Worm (Caenorhabditis elegans) whole organism, early embryonic: ENCODE measurements around the gene ndg-4.

Experiments
- B0310.2 ChIP-seq: sonication (generic microtip); optimal IDR thresholded peaks from 2 replicates; lab custom pipeline; 2016; ENCODE audit warnings: mild to moderate bottlenecking, missing genetic modification characterization, missing compliant biosample characterization
- F13C5.2 ChIP-seq: sonication (generic microtip); optimal IDR thresholded peaks from 2 replicates; lab custom pipeline; 2017; ENCODE audit warnings: mild to moderate bottlenecking, missing genetic modification characterization, inconsistent platforms, missing compliant biosample characterization
- aly-1 ChIP-seq: sonication (generic microtip); optimal IDR thresholded peaks from 2 replicates; lab custom pipeline; 2016; ENCODE audit warnings: missing genetic modification characterization, missing compliant biosample characterization
- ama-1 ChIP-seq: fragments of 150-350 bp; optimal IDR thresholded peaks from 2 replicates; lab custom pipeline; 2014
- ceh-13 ChIP-seq: fragments of 200-800 bp; sonication (Bioruptor generic); optimal IDR thresholded peaks from 2 replicates; lab custom pipeline; 2018; ENCODE audit warnings: mild to moderate bottlenecking, missing genetic modification characterization, missing compliant biosample characterization
- ceh-36 ChIP-seq: sonication (generic microtip); optimal IDR thresholded peaks from 2 replicates; lab custom pipeline; 2016; ENCODE audit warnings: missing genetic modification characterization, inconsistent platforms, missing compliant biosample characterization
- ets-7 ChIP-seq: sonication (generic microtip); optimal IDR thresholded peaks from 2 replicates; lab custom pipeline; 2016; ENCODE audit warnings: missing genotype, missing genetic modification characterization, missing compliant biosample characterization
- flt-1 ChIP-seq: fragments of 200-800 bp; sonication (Bioruptor generic); IDR thresholded peaks from 2 replicates; pipeline ENCODE4 v1.3.6; 2022; ENCODE audit warnings: missing genetic modification characterization, missing compliant biosample characterization
- hmbx-1 ChIP-seq: sonication (generic microtip); optimal IDR thresholded peaks from 2 replicates; lab custom pipeline; 2016; ENCODE audit warnings: mild to moderate bottlenecking, missing genetic modification characterization, missing compliant biosample characterization
- hmg-4 ChIP-seq: fragments of 200-800 bp; sonication (Bioruptor generic); optimal IDR thresholded peaks from 2 replicates; lab custom pipeline; 2018; ENCODE audit warnings: mild to moderate bottlenecking, missing genetic modification characterization, missing compliant biosample characterization
- hnd-1 ChIP-seq: sonication (generic microtip); optimal IDR thresholded peaks from 2 replicates; lab custom pipeline; 2016; ENCODE audit warnings: missing genetic modification characterization, missing compliant biosample characterization
- pes-1 ChIP-seq: fragments of 200-800 bp; sonication (Bioruptor generic); IDR thresholded peaks from 2 replicates; pipeline ENCODE4 v1.3.6; 2022; ENCODE audit warnings: missing genetic modification reagents, missing genetic modification characterization, missing compliant biosample characterization
- scrt-1 ChIP-seq: fragments of 200-800 bp; sonication (Bioruptor generic); IDR thresholded peaks from 2 replicates; pipeline ENCODE4 v1.3.6; 2022; ENCODE audit warnings: missing genetic modification characterization, missing compliant biosample characterization
- sea-1 ChIP-seq: fragments of 200-800 bp; sonication (Bioruptor generic); conservative IDR thresholded peaks from 2 replicates; pipeline ENCODE4 v1.3.6; 2022; ENCODE audit warnings: missing genetic modification characterization, missing compliant biosample characterization
- tbx-11 ChIP-seq: fragments of 200-800 bp; sonication (Bioruptor generic); IDR thresholded peaks from 2 replicates; pipeline ENCODE4 v1.3.6; 2022; ENCODE audit warnings: missing genetic modification characterization, missing compliant biosample characterization
- tbx-37 ChIP-seq: fragments of 200-800 bp; sonication (Bioruptor generic); conservative IDR thresholded peaks from 2 replicates; pipeline ENCODE4 v1.3.6; 2022; ENCODE audit warnings: missing genetic modification reagents, missing genetic modification characterization, missing compliant biosample characterization
- tra-4 ChIP-seq: sonication (generic microtip); optimal IDR thresholded peaks from 2 replicates; lab custom pipeline; 2017; ENCODE audit warnings: missing genetic modification characterization, missing compliant biosample characterization

Gene ndg-4

DNA sequence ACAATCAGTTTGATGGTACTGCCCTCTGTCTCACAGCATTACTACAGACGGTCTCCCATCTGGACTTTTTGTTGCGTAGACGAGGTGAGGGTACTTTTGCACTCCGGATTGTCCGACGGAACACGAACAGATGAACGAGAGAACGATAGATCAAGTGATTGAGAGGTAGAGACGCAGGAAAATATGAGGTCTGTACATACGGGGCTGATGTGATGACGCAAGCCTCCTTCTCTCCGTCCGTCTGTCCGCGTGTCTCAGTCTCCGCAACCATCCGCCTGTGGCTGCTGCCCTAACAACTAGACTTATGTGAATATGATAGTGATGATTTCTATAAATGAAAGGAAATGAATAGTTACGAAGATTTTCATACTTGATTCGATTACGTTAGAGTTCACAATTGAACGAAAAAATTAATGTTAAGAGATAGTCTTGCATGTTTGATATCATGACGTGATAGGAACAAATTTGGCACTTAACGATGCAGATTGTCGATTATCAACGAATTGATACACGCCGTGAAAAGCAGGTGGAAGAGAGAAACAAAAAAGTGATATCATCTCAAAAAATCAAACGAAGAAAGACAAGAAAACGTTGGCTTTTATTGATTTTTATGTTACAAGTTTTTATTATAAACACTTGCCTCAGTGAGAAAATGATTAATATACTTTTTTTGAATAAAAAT is 35.5 kb upstream of the ndg-4 start:
- TF ChIP-seq tbx-37 (GFP tag; lab: Robert Waterston, UW) (no peak), pes-1 (GFP tag; lab: Robert Waterston, UW) (no peak), hmbx-1 (tag; lab: Kevin White, UChicago) (no peak), sea-1 (GFP tag; lab: Robert Waterston, UW) (no peak), flt-1 (GFP tag; lab: Robert Waterston, UW) (no peak), B0310.2 (tag; lab: Kevin White, UChicago) (peak; percentile 39), scrt-1 (no peak), aly-1 (tag; lab: Kevin White, UChicago) (no peak), ets-7 (tag; lab: Kevin White, UChicago) (no peak), ama-1 (lab: Kevin White, UChicago) (no peak), hnd-1 (tag; lab: Kevin White, UChicago) (no peak), hmg-4 (GFP tag; lab: Kevin White, UChicago) (peak; percentile 60)

- TF ChIP-seq ceh-36 (tag; lab: Kevin White, UChicago) (no peak), ama-1 (lab: Kevin White, UChicago) (no peak), hnd-1 (tag; lab: Kevin White, UChicago) (no peak), hmg-4 (GFP tag; lab: Kevin White, UChicago) (no peak), tbx-11 (GFP tag; lab: Robert Waterston, UW) (no peak), ets-7 (tag; lab: Kevin White, UChicago) (no peak), aly-1 (tag; lab: Kevin White, UChicago) (no peak), hmbx-1 (tag; lab: Kevin White, UChicago) (no peak), ceh-13 (no peak), sea-1 (GFP tag; lab: Robert Waterston, UW) (no peak), B0310.2 (tag; lab: Kevin White, UChicago) (no peak), tbx-37 (GFP tag; lab: Robert Waterston, UW) (no peak), tra-4 (tag; lab: Kevin White, UChicago) (no peak), pes-1 (GFP tag; lab: Robert Waterston, UW) (no peak), flt-1 (GFP tag; lab: Robert Waterston, UW) (no peak), scrt-1 (no peak), F13C5.2 (tag; lab: Kevin White, UChicago) (no peak)
Measured at ce11 chrIII:4498938-4499337, 31.8 kb upstream of the ndg-4 start, which contains the start of the genes C07G2.5 and atf-7. C07G2.5 (minus strand) TSS chrIII:4499038. atf-7 (minus strand) TSS chrIII:4499045.

ce11 chrIII:4496085-4496484 is 28.9 kb upstream of the ndg-4 start:
- TF ChIP-seq ceh-36 (tag; lab: Kevin White, UChicago) (no peak), hmbx-1 (tag; lab: Kevin White, UChicago) (no peak), tra-4 (tag; lab: Kevin White, UChicago) (no peak), ets-7 (tag; lab: Kevin White, UChicago) (no peak), hnd-1 (tag; lab: Kevin White, UChicago) (no peak), ceh-13 (no peak), tbx-37 (GFP tag; lab: Robert Waterston, UW) (no peak), aly-1 (tag; lab: Kevin White, UChicago) (no peak), scrt-1 (no peak), F13C5.2 (tag; lab: Kevin White, UChicago) (no peak), B0310.2 (tag; lab: Kevin White, UChicago) (no peak), flt-1 (GFP tag; lab: Robert Waterston, UW) (no peak), sea-1 (GFP tag; lab: Robert Waterston, UW) (no peak), pes-1 (GFP tag; lab: Robert Waterston, UW) (no peak), ama-1 (lab: Kevin White, UChicago) (no peak), tbx-11 (GFP tag; lab: Robert Waterston, UW) (no peak), hmg-4 (GFP tag; lab: Kevin White, UChicago) (no peak)

- no peak for TF ChIP-seq ama-1 (lab: Kevin White, UChicago)
- TF ChIP-seq hmbx-1 (tag; lab: Kevin White, UChicago): no peak
- no peak for TF ChIP-seq ets-7 (tag; lab: Kevin White, UChicago)
- no peak for TF ChIP-seq hnd-1 (tag; lab: Kevin White, UChicago)
- TF ChIP-seq aly-1 (tag; lab: Kevin White, UChicago): no peak
- TF ChIP-seq B0310.2 (tag; lab: Kevin White, UChicago): no peak
- no peak for TF ChIP-seq hmg-4 (GFP tag; lab: Kevin White, UChicago)
- TF ChIP-seq tbx-37 (GFP tag; lab: Robert Waterston, UW): no peak
- no peak for TF ChIP-seq pes-1 (GFP tag; lab: Robert Waterston, UW)
- TF ChIP-seq sea-1 (GFP tag; lab: Robert Waterston, UW): no peak
- no peak for TF ChIP-seq tra-4 (tag; lab: Kevin White, UChicago)
- TF ChIP-seq ceh-36 (tag; lab: Kevin White, UChicago): no peak
- TF ChIP-seq ceh-13: no peak
- TF ChIP-seq scrt-1: no peak
- TF ChIP-seq flt-1 (GFP tag; lab: Robert Waterston, UW): no peak
- TF ChIP-seq F13C5.2 (tag; lab: Kevin White, UChicago): no peak
- no peak for TF ChIP-seq tbx-11 (GFP tag; lab: Robert Waterston, UW)
Measured at ce11 chrIII:4495685-4496084, 28.5 kb upstream of the ndg-4 start.

DNA sequence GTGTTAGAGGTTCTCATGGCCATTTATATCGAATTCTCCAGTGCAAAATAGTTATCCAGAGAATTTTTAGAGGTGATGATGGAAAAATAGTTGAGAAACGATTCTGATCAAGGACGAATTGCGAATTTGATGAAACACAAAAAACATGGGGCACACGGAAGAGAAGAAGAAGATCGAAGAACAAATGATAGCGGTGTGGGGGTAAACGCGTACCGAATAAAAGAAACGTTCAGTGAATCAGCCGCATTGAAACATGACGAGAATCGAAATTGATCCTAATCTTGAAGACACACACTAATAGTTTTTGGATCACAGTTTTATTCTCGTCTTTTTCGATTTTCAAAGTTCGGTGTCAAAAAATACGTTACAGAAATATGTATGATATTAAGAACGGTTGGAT is 28.1 kb upstream of the ndg-4 start:
- TF ChIP-seq B0310.2 (tag; lab: Kevin White, UChicago) (no peak), tbx-37 (GFP tag; lab: Robert Waterston, UW) (no peak), tbx-11 (GFP tag; lab: Robert Waterston, UW) (no peak), hnd-1 (tag; lab: Kevin White, UChicago) (no peak), scrt-1 (no peak)

DNA sequence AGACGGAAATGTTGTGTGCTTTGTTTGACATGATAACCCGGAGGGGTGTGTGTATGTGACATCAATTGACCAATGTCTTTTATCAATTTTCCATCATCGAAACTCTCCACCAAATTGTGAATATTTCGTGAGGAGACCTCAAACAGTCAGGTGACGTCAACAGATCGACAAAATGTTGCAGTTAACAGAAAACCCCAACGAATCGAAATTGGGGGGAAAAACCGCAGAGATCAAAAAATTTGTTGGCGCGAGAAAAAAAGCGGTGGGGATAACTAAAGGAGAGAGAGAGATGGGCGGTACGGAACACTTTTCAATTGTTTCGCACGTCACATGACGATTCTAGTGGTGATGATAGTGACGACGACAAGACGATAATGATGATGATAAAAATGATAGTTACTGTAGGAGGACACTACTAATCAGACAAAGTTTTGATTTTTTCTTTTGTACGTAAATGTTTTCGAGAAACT is 27.4 kb upstream of the ndg-4 start:
- TF ChIP-seq ceh-36 (tag; lab: Kevin White, UChicago) (no peak), ceh-13 (no peak), flt-1 (GFP tag; lab: Robert Waterston, UW) (no peak), tra-4 (tag; lab: Kevin White, UChicago) (no peak), B0310.2 (tag; lab: Kevin White, UChicago) (no peak), tbx-11 (GFP tag; lab: Robert Waterston, UW) (no peak), ama-1 (lab: Kevin White, UChicago) (no peak), scrt-1 (no peak), hmbx-1 (tag; lab: Kevin White, UChicago) (no peak), hnd-1 (tag; lab: Kevin White, UChicago) (no peak), sea-1 (GFP tag; lab: Robert Waterston, UW) (no peak), aly-1 (tag; lab: Kevin White, UChicago) (no peak), pes-1 (GFP tag; lab: Robert Waterston, UW) (no peak), hmg-4 (GFP tag; lab: Kevin White, UChicago) (no peak), ets-7 (tag; lab: Kevin White, UChicago) (no peak), F13C5.2 (tag; lab: Kevin White, UChicago) (no peak)
